Fruit fly (Drosophila melanogaster): ENCODE data around the gene emc.
A peak's percentile ranks its signal among the peaks of the same experiment; 100 is the strongest.

The emc gene

DNA sequence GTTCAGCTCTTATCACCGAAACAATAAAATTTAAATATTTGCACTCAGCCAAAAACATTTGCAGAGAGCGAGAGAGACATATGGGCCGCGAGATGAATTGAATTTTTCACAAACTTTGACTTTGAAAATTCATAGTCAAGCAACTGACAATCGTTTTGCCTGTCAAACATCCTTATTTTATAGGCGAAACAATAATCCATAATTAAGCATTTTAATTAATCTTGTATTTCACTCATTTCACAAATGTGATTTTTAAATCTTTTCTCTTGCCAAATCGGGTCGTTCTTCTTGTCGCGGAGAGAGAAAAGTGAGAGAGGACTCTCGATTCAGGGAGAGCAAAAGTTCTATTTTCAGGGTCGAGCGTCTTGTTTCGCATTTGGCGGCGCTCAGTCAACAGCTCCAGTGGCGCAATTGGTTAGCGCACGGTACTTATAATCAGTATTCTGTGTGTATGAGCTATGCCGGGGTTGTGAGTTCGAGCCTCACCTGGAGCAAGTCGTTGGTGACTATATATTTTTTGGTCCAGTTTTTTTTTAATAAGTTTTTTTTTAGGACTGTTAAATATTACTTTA lies 20.0 kb downstream of the emc start (continued):
- TF ChIP-seq tap (tag; optimal IDR thresholded peaks at IDR 0.05) (peak; percentile 11), aop (GFP tag; IDR thresholded peaks at IDR 0.05) (no peak), ssp (GFP tag; IDR thresholded peaks at IDR 0.05) (no peak), Trl (optimal IDR thresholded peaks at IDR 0.05) (peak; percentile 92 to 93), Trl (GFP tag; optimal IDR thresholded peaks at IDR 0.05) (peak; percentile 17), CG14860 (GFP tag; IDR thresholded peaks at IDR 0.05; ENCODE audit: partially characterized antibody) (peak; percentile 79), CG12219 (GFP tag; optimal IDR thresholded peaks at IDR 0.05) (no peak), HLH4C (GFP tag; IDR thresholded peaks at IDR 0.05; ENCODE audit: partially characterized antibody) (peak; percentile 57; the same call in 1 of the 3 replicates), grau (tag; optimal IDR thresholded peaks at IDR 0.05) (no peak), inv (GFP tag; IDR thresholded peaks at IDR 0.05; ENCODE audit: partially characterized antibody) (peak; percentile 50; the same call in 1 of the 2 replicates), ap (GFP tag; IDR thresholded peaks at IDR 0.05) (no peak), CG8388 (GFP tag; optimal IDR thresholded peaks at IDR 0.05) (no peak), CG9797 (GFP tag; optimal IDR thresholded peaks at IDR 0.05) (no peak), CG31441 (GFP tag; IDR thresholded peaks at IDR 0.05) (no peak), Doc3 (GFP tag; IDR thresholded peaks at IDR 0.05; ENCODE audit: partially characterized antibody) (0 out of 3 replicates have a peak, but pooled peaks have one; percentile 40), Atf3 (GFP tag; optimal IDR thresholded peaks at IDR 0.05) (no peak), Rfx (GFP tag; IDR thresholded peaks at IDR 0.05) (0 out of 2 replicates have a peak, but pooled peaks have one; percentile 7), CG11247 (GFP tag; IDR thresholded peaks at IDR 0.05) (no peak), dan (GFP tag; IDR thresholded peaks at IDR 0.05) (no peak), CG6854 (GFP tag; optimal IDR thresholded peaks at IDR 0.05) (no peak), chif (GFP tag; optimal IDR thresholded peaks at IDR 0.05) (no peak), NC2β (GFP tag; optimal IDR thresholded peaks at IDR 0.05) (no peak), CG4360 (GFP tag; IDR thresholded peaks at IDR 0.05) (no peak), pzg (GFP tag; optimal IDR thresholded peaks at IDR 0.05) (no peak), B-H1 (GFP tag; IDR thresholded peaks at IDR 0.05) (no peak; the same call in 2 of the 3 replicates), Lim3 (GFP tag; IDR thresholded peaks at IDR 0.05) (no peak), Adf1 (GFP tag; IDR thresholded peaks at IDR 0.05) (peak; percentile 19; the same call in 1 of the 2 replicates), CG15601 (tag; optimal IDR thresholded peaks at IDR 0.05) (no peak), CG2116 (GFP tag; optimal IDR thresholded peaks at IDR 0.05) (no peak), CG2889 (GFP tag; IDR thresholded peaks at IDR 0.05) (no peak), CG5245 (GFP tag; optimal IDR thresholded peaks at IDR 0.05) (no peak), pros (GFP tag; optimal IDR thresholded peaks at IDR 0.05) (no peak), CG6791 (GFP tag; IDR thresholded peaks at IDR 0.05; ENCODE audit: partially characterized antibody) (peak; percentile 92), her (GFP tag; optimal IDR thresholded peaks at IDR 0.05) (no peak), mirr (GFP tag; optimal IDR thresholded peaks at IDR 0.05) (no peak), otp (GFP tag; IDR thresholded peaks at IDR 0.05) (no peak), CG18764 (GFP tag; optimal IDR thresholded peaks at IDR 0.05) (no peak), Drgx (GFP tag; IDR thresholded peaks at IDR 0.05) (no peak), hbn (GFP tag; IDR thresholded peaks at IDR 0.05; ENCODE audit: partially characterized antibody) (peak; percentile 49), slou (GFP tag; optimal IDR thresholded peaks at IDR 0.05) (no peak), lab (GFP tag; optimal IDR thresholded peaks at IDR 0.05) (no peak), CG8478 (optimal IDR thresholded peaks at IDR 0.05) (no peak)
